Worm (Caenorhabditis elegans): ENCODE results near the gene col-152.

DNA sequence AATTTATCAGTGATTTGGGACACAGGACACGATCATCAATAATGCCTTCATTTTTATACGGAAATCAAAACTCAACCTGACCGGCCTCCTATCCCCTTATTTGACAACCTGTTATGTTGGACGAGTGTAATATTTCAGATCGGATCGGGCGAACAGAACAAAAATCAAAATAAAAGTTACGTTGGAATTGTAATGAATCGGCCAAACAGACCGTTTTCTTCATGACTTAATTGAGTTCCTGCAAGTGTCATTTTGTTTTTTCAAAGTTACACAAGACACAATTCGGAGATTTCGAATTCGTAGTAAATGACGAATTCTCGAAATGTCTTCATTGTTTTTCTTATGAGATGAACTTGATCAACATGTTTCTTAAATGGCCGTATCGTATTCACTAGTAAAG is 5.5 kb upstream of the col-152 start, which contains the start of gene F32G8.3:
- TF ChIP-seq lsl-1 (GFP tag; optimal IDR thresholded peaks at IDR 0.05), result no peak
- no peak for TF ChIP-seq egl-18 (GFP tag; IDR thresholded peaks at IDR 0.05)
- TF ChIP-seq lin-35 (GFP tag; optimal IDR thresholded peaks at IDR 0.05), result no peak
- TF ChIP-seq unc-62 (GFP tag; optimal IDR thresholded peaks at IDR 0.05), result no peak
- TF ChIP-seq sea-2 (GFP tag; IDR thresholded peaks at IDR 0.05), result no peak
- no peak for TF ChIP-seq ceh-58 (GFP tag; IDR thresholded peaks at IDR 0.05)
- TF ChIP-seq snpc-4 (GFP tag; optimal IDR thresholded peaks at IDR 0.05), result no peak
- no peak for TF ChIP-seq snpc-4 (tag; optimal IDR thresholded peaks at IDR 0.05)
- TF ChIP-seq ztf-18 (tag; optimal IDR thresholded peaks at IDR 0.05), result no peak
